Fruit fly (Drosophila melanogaster): ENCODE data around the gene TFAM.

DNA sequence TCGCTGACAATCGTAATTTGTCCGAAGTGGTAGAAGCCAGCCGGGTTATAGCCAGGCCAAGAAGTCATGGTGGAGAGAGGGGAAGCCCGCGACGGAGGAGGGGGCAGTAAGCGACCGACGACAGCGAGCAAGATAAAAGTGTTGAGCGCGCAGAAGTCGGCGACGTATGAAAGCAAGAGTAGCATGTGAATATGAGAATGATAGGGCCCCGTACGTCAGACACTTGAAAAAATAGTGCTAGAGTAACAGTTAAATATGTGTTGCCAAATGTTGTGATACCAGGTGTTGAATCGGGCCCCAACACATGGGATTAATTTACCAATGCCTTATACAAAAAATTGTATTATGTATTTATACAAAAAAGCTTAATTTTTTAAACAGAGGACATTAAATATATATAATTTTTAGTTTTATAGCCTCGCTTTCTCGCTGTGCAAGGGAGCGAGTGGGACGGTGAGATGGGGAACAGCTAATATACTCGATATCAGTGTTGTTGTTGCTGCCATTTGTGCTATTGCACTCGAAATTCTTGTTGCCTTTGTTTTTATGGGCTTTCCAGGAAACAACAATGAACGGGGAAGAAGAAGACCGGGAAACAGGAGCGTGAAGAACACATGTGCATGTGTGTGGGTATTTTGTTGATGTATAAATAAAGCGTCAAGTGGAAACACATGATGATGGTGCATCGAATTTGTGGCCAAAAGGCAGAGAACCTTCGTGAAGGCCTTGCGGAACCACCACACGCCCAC lies 26.8 kb downstream of the TFAM start:
- TF ChIP-seq CG12605 (GFP tag; IDR thresholded peaks at IDR 0.05) (peak; percentile 73), Snoo (tag; optimal IDR thresholded peaks at IDR 0.05) (peak; percentile 86), rn (GFP tag; IDR thresholded peaks at IDR 0.05) (peak; percentile 45; the same call in 1 of the 2 replicates), EcR (GFP tag; optimal IDR thresholded peaks at IDR 0.05) (peak; percentile 76), CG17806 (tag; optimal IDR thresholded peaks at IDR 0.05) (peak; percentile 87), CG15710 (tag; optimal IDR thresholded peaks at IDR 0.05) (peak; percentile 91), CG32121 (GFP tag; IDR thresholded peaks at IDR 0.05) (peak; percentile 85)
